Worm (Caenorhabditis elegans): ENCODE measurements around the gene clec-245.

- TF ChIP-seq lin-15B (tag; optimal IDR thresholded peaks at IDR 0.05) = no peak
- no peak for TF ChIP-seq unc-62 (GFP tag; optimal IDR thresholded peaks at IDR 0.05)
- TF ChIP-seq lin-13 (GFP tag; optimal IDR thresholded peaks at IDR 0.05) = no peak
- TF ChIP-seq nhr-76 (tag; optimal IDR thresholded peaks at IDR 0.05) = no peak
- TF ChIP-seq nhr-20 (tag; optimal IDR thresholded peaks at IDR 0.05) = no peak
- no peak for TF ChIP-seq pqm-1 (tag; optimal IDR thresholded peaks at IDR 0.05)
- TF ChIP-seq ces-1 (GFP tag; optimal IDR thresholded peaks at IDR 0.05) = no peak
- TF ChIP-seq tbx-2 (tag; optimal IDR thresholded peaks at IDR 0.05) = no peak
- no peak for TF ChIP-seq elt-2 (tag; optimal IDR thresholded peaks at IDR 0.05)
- no peak for TF ChIP-seq dpl-1 (GFP tag; optimal IDR thresholded peaks at IDR 0.05)
- no peak for TF ChIP-seq fos-1 (tag; optimal IDR thresholded peaks at IDR 0.05)
Observed at ce11 chrV:18212848-18213247, 24.6 kb upstream of the clec-245 start.
